Worm (Caenorhabditis elegans) whole organism, L4 larva: ENCODE results near the gene ccr-4.

Experiments used
- D1046.2 ChIP-seq: fragments of 200-800 bp; sonication (Bioruptor generic); IDR thresholded peaks from 2 replicates; pipeline ENCODE4 v1.3.6; 2022; ENCODE audit warnings: missing genetic modification characterization, missing compliant biosample characterization
- F10B5.3 ChIP-seq: sonication (generic microtip); optimal IDR thresholded peaks from 2 replicates; lab custom pipeline; 2016; ENCODE audit warnings: mild to moderate bottlenecking, missing genetic modification characterization, missing compliant biosample characterization
- T20F7.1 ChIP-seq: fragments of 200-800 bp; sonication (Bioruptor generic); optimal IDR thresholded peaks from 2 replicates; lab custom pipeline; 2018; ENCODE audit warnings: mild to moderate bottlenecking, missing genetic modification characterization, missing compliant biosample characterization
- T26A8.4 ChIP-seq: fragments of 200-800 bp; sonication (Bioruptor generic); IDR thresholded peaks from 2 replicates; pipeline ENCODE4 v1.3.6; 2022; ENCODE audit warnings: missing genetic modification characterization, missing compliant biosample characterization
- Y75B8A.6 ChIP-seq: fragments of 200-800 bp; sonication (Bioruptor generic); IDR thresholded peaks from 2 replicates; pipeline ENCODE4 v1.3.6; 2022; ENCODE audit warnings: missing genetic modification reagents, missing genetic modification characterization, missing compliant biosample characterization
- ZK546.5 ChIP-seq, 2 experiments: sonication (generic microtip); optimal IDR thresholded peaks; 2 replicates each; lab custom pipeline; 2017; ENCODE audit warnings: missing biosample characterization in 2 of 2, missing genetic modification characterization in 2 of 2
- aha-1 ChIP-seq: fragments of 150-350 bp; peaks from one replicate; lab custom pipeline; 2014; ENCODE audit warnings: missing biosample characterization, missing genetic modification characterization
- ceh-32 ChIP-seq: sonication (generic microtip); optimal IDR thresholded peaks from 2 replicates; lab custom pipeline; 2016; ENCODE audit warnings: mild to moderate bottlenecking, missing genetic modification characterization, missing compliant biosample characterization; ENCODE audit not compliant: poor library complexity
- ceh-44 ChIP-seq: fragments of 200-800 bp; sonication (Bioruptor generic); IDR thresholded peaks from 2 replicates; pipeline ENCODE4 v1.3.6; 2022; ENCODE audit warnings: missing genetic modification reagents, missing genetic modification characterization, missing compliant biosample characterization
- cey-2 ChIP-seq: sonication (generic microtip); optimal IDR thresholded peaks from 3 replicates; lab custom pipeline; 2017; ENCODE audit warnings: missing genetic modification characterization, mild to moderate bottlenecking, missing compliant biosample characterization, antibody characterized with exemption, borderline replicate concordance; ENCODE audit not compliant: insufficient read depth
- daf-12 ChIP-seq: fragments of 150-350 bp; optimal IDR thresholded peaks from 2 replicates; lab custom pipeline; 2014; ENCODE audit warnings: missing biosample characterization, missing genetic modification reagents, missing genetic modification characterization
- daf-19 ChIP-seq: fragments of 200-800 bp; sonication (Bioruptor generic); conservative IDR thresholded peaks from 2 replicates; pipeline ENCODE4 v1.3.6; 2022; ENCODE audit warnings: missing genetic modification characterization, missing compliant biosample characterization
- daf-8 ChIP-seq: fragments of 200-800 bp; sonication (Bioruptor generic); IDR thresholded peaks from 2 replicates; pipeline ENCODE4 v1.3.6; 2022; ENCODE audit warnings: missing genetic modification characterization, missing compliant biosample characterization
- dmd-6 ChIP-seq: fragments of 200-800 bp; sonication (Bioruptor generic); IDR thresholded peaks from 2 replicates; pipeline ENCODE4 v1.3.6; 2022; ENCODE audit warnings: missing genetic modification reagents, missing genetic modification characterization, missing compliant biosample characterization
- dmd-9 ChIP-seq: fragments of 200-800 bp; sonication (Bioruptor generic); IDR thresholded peaks from 2 replicates; pipeline ENCODE4 v1.3.6; 2022; ENCODE audit warnings: missing genetic modification reagents, missing genetic modification characterization, missing compliant biosample characterization
- duxl-1 ChIP-seq: sonication (generic microtip); optimal IDR thresholded peaks from 2 replicates; lab custom pipeline; 2016; ENCODE audit warnings: mild to moderate bottlenecking, missing genetic modification characterization, moderate library complexity, missing compliant biosample characterization; ENCODE audit not compliant: poor library complexity
- dve-1 ChIP-seq: sonication (generic microtip); optimal IDR thresholded peaks from 2 replicates; lab custom pipeline; 2017; ENCODE audit warnings: antibody characterized with exemption, mild to moderate bottlenecking, missing genetic modification characterization, missing compliant biosample characterization; ENCODE audit not compliant: insufficient read depth
- egl-43 ChIP-seq: fragments of 200-800 bp; sonication (Bioruptor generic); IDR thresholded peaks from 2 replicates; pipeline ENCODE4 v1.3.6; 2022; ENCODE audit warnings: missing genetic modification reagents, missing genetic modification characterization, missing compliant biosample characterization
- gei-8 ChIP-seq: fragments of 200-800 bp; sonication (Bioruptor generic); optimal IDR thresholded peaks from 2 replicates; lab custom pipeline; 2018; ENCODE audit warnings: mild to moderate bottlenecking, missing genetic modification characterization, missing compliant biosample characterization
- hif-1 ChIP-seq, 2 experiments: sonication (generic microtip); optimal IDR thresholded peaks; 2 replicates each; lab custom pipeline; 2016 to 2017; ENCODE audit warnings: missing compliant biosample characterization in 2 of 2, missing genetic modification characterization in 2 of 2, missing genetic modification reagents in 2 of 2, missing genotype in 2 of 2, mild to moderate bottlenecking in 1 of 2
- hlh-11 ChIP-seq: fragments of 200-800 bp; sonication (Bioruptor generic); optimal IDR thresholded peaks from 2 replicates; lab custom pipeline; 2018; ENCODE audit warnings: mild to moderate bottlenecking, missing genetic modification characterization, missing compliant biosample characterization
- lin-15B ChIP-seq: fragments of 150-350 bp; sonication (generic microtip); optimal IDR thresholded peaks from 3 replicates; lab custom pipeline; 2014; ENCODE audit warnings: missing biosample characterization, missing genetic modification characterization
- lin-29 ChIP-seq: fragments of 200-800 bp; sonication (Bioruptor generic); IDR thresholded peaks from 2 replicates; pipeline ENCODE4 v1.3.6; 2022; ENCODE audit warnings: missing genetic modification reagents, missing genetic modification characterization, missing compliant biosample characterization
- lin-39 ChIP-seq: fragments of 150-350 bp; optimal IDR thresholded peaks from 2 replicates; lab custom pipeline; 2014; ENCODE audit warnings: missing biosample characterization, missing genetic modification reagents, missing genetic modification characterization
- lir-3 ChIP-seq: sonication (generic microtip); optimal IDR thresholded peaks from 2 replicates; lab custom pipeline; 2016; ENCODE audit warnings: mild to moderate bottlenecking, missing genetic modification characterization, missing compliant biosample characterization
- madf-9 ChIP-seq: fragments of 200-800 bp; sonication (Bioruptor generic); conservative IDR thresholded peaks from 2 replicates; pipeline ENCODE4 v1.3.6; 2022; ENCODE audit warnings: missing genetic modification reagents, missing genetic modification characterization, missing compliant biosample characterization
- mdt-29 ChIP-seq: fragments of 200-800 bp; sonication (Bioruptor generic); IDR thresholded peaks from 2 replicates; pipeline ENCODE4 v1.3.6; 2022; ENCODE audit warnings: missing genetic modification reagents, missing genetic modification characterization, missing compliant biosample characterization
- mep-1 ChIP-seq: fragments of 150-350 bp; sonication (generic microtip); optimal IDR thresholded peaks from 3 replicates; lab custom pipeline; 2014; ENCODE audit warnings: missing biosample characterization, missing genetic modification characterization
- nhr-11 ChIP-seq: fragments of 150-350 bp; optimal IDR thresholded peaks from 2 replicates; lab custom pipeline; 2014; ENCODE audit warnings: missing biosample characterization, missing genetic modification characterization
- nhr-28 ChIP-seq: fragments of 150-350 bp; optimal IDR thresholded peaks from 2 replicates; lab custom pipeline; 2014; ENCODE audit warnings: missing biosample characterization, missing genetic modification characterization
- nhr-48 ChIP-seq: sonication (generic microtip); optimal IDR thresholded peaks from 2 replicates; lab custom pipeline; 2016; ENCODE audit warnings: mild to moderate bottlenecking, missing genetic modification characterization, missing compliant biosample characterization
- nhr-76 ChIP-seq: fragments of 150-350 bp; optimal IDR thresholded peaks from 2 replicates; lab custom pipeline; 2014; ENCODE audit warnings: missing biosample characterization, missing genetic modification characterization
- nhr-77 ChIP-seq: fragments of 150-350 bp; optimal IDR thresholded peaks from 2 replicates; lab custom pipeline; 2014; ENCODE audit warnings: missing biosample characterization, missing genetic modification characterization
- pha-4 ChIP-seq, 2 experiments: fragments of 150-350 bp in 1 of 2; fragments of 200-800 bp in 1 of 2; sonication (Bioruptor generic) in 1 of 2; IDR thresholded peaks in 1 of 2; optimal IDR thresholded peaks in 1 of 2; 2 replicates each; pipeline versions ENCODE4 v1.3.6 to Lab custom; 2014 to 2022; ENCODE audit warnings: missing genetic modification characterization in 2 of 2, missing genetic modification reagents in 2 of 2, missing biosample characterization in 1 of 2, missing compliant biosample characterization in 1 of 2
- php-3 ChIP-seq: fragments of 200-800 bp; sonication (Bioruptor generic); IDR thresholded peaks from 2 replicates; pipeline ENCODE4 v1.3.6; 2022; ENCODE audit warnings: missing genetic modification reagents, missing genetic modification characterization, missing compliant biosample characterization
- set-16 ChIP-seq: fragments of 200-800 bp; sonication (Bioruptor generic); IDR thresholded peaks from 2 replicates; pipeline ENCODE4 v1.3.6; 2022; ENCODE audit warnings: missing genetic modification reagents, missing genetic modification characterization, missing compliant biosample characterization
- snpc-1.2 ChIP-seq: fragments of 200-800 bp; sonication (Bioruptor generic); IDR thresholded peaks from 2 replicates; pipeline ENCODE4 v1.3.6; 2022; ENCODE audit warnings: missing genetic modification reagents, missing genetic modification characterization, missing compliant biosample characterization
- tag-97 ChIP-seq: fragments of 200-800 bp; sonication (Bioruptor generic); IDR thresholded peaks from 2 replicates; pipeline ENCODE4 v1.3.6; 2022; ENCODE audit warnings: missing genetic modification characterization, missing compliant biosample characterization
- unc-130 ChIP-seq: sonication (generic microtip); optimal IDR thresholded peaks from 2 replicates; lab custom pipeline; 2016; ENCODE audit warnings: missing genetic modification reagents, missing genetic modification characterization, missing compliant biosample characterization
- unc-39 ChIP-seq: sonication (generic microtip); optimal IDR thresholded peaks from 2 replicates; lab custom pipeline; 2017; ENCODE audit warnings: missing biosample characterization, missing genetic modification characterization
- unc-62 ChIP-seq, 3 experiments: fragments of 150-350 bp in 1 of 3; sonication (generic microtip); optimal IDR thresholded peaks in 2 of 3; peaks in 1 of 3; 1 replicate in 1 of 3; 2 replicates in 2 of 3; lab custom pipeline; 2014 to 2017; ENCODE audit warnings: missing biosample characterization in 3 of 3, missing genetic modification characterization in 3 of 3, missing genetic modification reagents in 3 of 3, missing genotype in 1 of 3
- zfp-2 ChIP-seq: sonication (generic microtip); optimal IDR thresholded peaks from 2 replicates; lab custom pipeline; 2016; ENCODE audit warnings: mild to moderate bottlenecking, missing genetic modification characterization, missing compliant biosample characterization
- zip-11 ChIP-seq: fragments of 200-800 bp; sonication (Bioruptor generic); IDR thresholded peaks from 2 replicates; pipeline ENCODE4 v1.3.6; 2022; ENCODE audit warnings: missing genetic modification characterization, missing compliant biosample characterization
- zip-2 ChIP-seq: fragments of 150-350 bp; optimal IDR thresholded peaks from 2 replicates; lab custom pipeline; 2014; ENCODE audit warnings: missing biosample characterization, missing genetic modification characterization
- ztf-11 ChIP-seq: fragments of 150-350 bp; optimal IDR thresholded peaks from 2 replicates; lab custom pipeline; 2014; ENCODE audit warnings: missing biosample characterization, missing genetic modification characterization
- ztf-7 ChIP-seq: fragments of 150-350 bp; optimal IDR thresholded peaks from 2 replicates; lab custom pipeline; 2014; ENCODE audit warnings: missing biosample characterization, missing genetic modification characterization

The ccr-4 gene

DNA sequence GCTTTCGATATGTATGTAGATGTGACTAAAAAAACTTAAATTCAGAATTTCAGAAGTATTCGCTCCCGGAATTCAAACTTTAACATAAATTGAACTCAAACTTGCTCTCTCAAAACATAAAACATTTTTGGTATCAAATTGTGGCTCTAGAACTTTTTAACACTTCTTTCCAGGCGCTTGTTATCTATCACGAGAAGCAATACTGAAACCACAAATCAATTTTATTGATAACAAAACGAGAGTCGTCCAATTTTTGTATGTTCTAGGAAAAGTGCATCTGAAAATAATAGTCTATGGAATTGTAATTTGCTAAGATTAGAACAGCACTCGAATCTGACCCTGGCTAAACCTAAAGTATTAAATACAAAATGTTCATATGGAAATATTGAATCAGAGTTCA is 17.6 kb downstream of the ccr-4 start (continued):
- no peak for TF ChIP-seq Y75B8A.6 (GFP tag; lab: Robert Waterston, UW)
- TF ChIP-seq zfp-2 (tag; lab: Kevin White, UChicago), result no peak
- peak; percentile 50 for TF ChIP-seq dve-1 (tag; lab: Kevin White, UChicago)
- TF ChIP-seq tag-97 (GFP tag; lab: Robert Waterston, UW), result no peak
- no peak for TF ChIP-seq D1046.2 (GFP tag; lab: Robert Waterston, UW)
- TF ChIP-seq ceh-44 (GFP tag; lab: Robert Waterston, UW), result no peak
- no peak for TF ChIP-seq lin-39 (tag; lab: Kevin White, UChicago)
- TF ChIP-seq lin-29 (GFP tag; lab: Robert Waterston, UW), result no peak
- peak; percentile 43 for TF ChIP-seq hlh-11 (tag; lab: Kevin White, UChicago)
- no peak for TF ChIP-seq F10B5.3 (tag; lab: Kevin White, UChicago)
- TF ChIP-seq mdt-29 (GFP tag; lab: Robert Waterston, UW), result no peak
- no peak for TF ChIP-seq egl-43
- peak; percentile 28 for TF ChIP-seq nhr-28 (tag; lab: Kevin White, UChicago)
- no peak for TF ChIP-seq lin-15B (tag; lab: Kevin White, UChicago)
- TF ChIP-seq hif-1 (tag; optimal IDR thresholded peaks at IDR 0.05; lab: Kevin White, UChicago), result no peak
- no peak for TF ChIP-seq ztf-7 (tag; lab: Kevin White, UChicago)
- TF ChIP-seq dmd-9 (GFP tag; lab: Robert Waterston, UW), result no peak
- TF ChIP-seq php-3 (GFP tag; lab: Robert Waterston, UW), result peak; percentile 52; the same call in 1 of the 2 replicates
- no peak for TF ChIP-seq lir-3 (tag; lab: Kevin White, UChicago)
- no peak for TF ChIP-seq nhr-76 (tag; lab: Kevin White, UChicago)
- TF ChIP-seq nhr-48 (tag; lab: Kevin White, UChicago), result no peak
- TF ChIP-seq daf-12, result no peak
- no peak for TF ChIP-seq T26A8.4 (GFP tag; lab: Robert Waterston, UW)
- no peak for TF ChIP-seq snpc-1.2 (GFP tag; lab: Robert Waterston, UW)
- TF ChIP-seq mep-1 (tag; lab: Kevin White, UChicago), result no peak
- TF ChIP-seq T20F7.1 (GFP tag; lab: Kevin White, UChicago), result no peak
- no peak for TF ChIP-seq nhr-11
- no peak for TF ChIP-seq set-16 (GFP tag; lab: Robert Waterston, UW)
- TF ChIP-seq madf-9 (GFP tag; lab: Robert Waterston, UW), result no peak
- TF ChIP-seq dmd-6 (GFP tag; lab: Robert Waterston, UW), result peak; percentile 58
- no peak for TF ChIP-seq daf-19
- TF ChIP-seq pha-4 (GFP tag; IDR thresholded peaks at IDR 0.05; lab: Robert Waterston, UW), result no peak
- TF ChIP-seq pha-4 (tag; optimal IDR thresholded peaks at IDR 0.05; lab: Kevin White, UChicago), result no peak
- TF ChIP-seq ztf-11 (tag; lab: Kevin White, UChicago), result no peak
- TF ChIP-seq ceh-32, result no peak
- no peak for TF ChIP-seq unc-39 (tag; lab: Kevin White, UChicago)
- TF ChIP-seq daf-8, result no peak
- TF ChIP-seq, all 104 proteins: peak for 8

DNA sequence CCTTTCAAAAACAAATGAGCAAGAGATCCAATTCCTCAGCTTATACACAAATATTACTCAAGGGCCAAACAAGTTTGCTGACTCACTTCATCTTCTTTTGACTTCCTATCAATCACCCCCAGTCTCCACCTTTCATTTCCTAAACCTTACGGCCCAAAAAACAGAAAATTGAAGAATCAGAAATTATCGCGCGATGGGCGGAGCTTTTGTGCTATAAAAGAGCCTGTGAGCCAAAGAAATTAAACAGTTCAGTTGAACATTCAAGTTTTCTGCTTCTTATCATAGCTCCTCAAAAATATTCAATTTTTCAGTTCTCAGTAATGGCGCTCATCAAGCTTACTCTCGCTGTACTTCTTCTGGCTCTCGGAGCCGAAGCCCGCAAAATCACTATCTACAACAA is 18.4 kb downstream of the ccr-4 start, which contains the start of gene thn-1:
Gene thn-1, plus strand, starts transcription at position 301 of the 400 bp plus-strand sequence.
- TF ChIP-seq hif-1 (tag; optimal IDR thresholded peaks at IDR 0.05; lab: Kevin White, UChicago) (no peak), nhr-11 (no peak), zip-2 (tag; lab: Kevin White, UChicago) (no peak), unc-130 (GFP tag; lab: Kevin White, UChicago) (no peak), ZK546.5 (tag; optimal IDR thresholded peaks at IDR 0.05; lab: Kevin White, UChicago) (no peak), cey-2 (tag; lab: Kevin White, UChicago) (no peak), zip-11 (GFP tag; lab: Robert Waterston, UW) (no peak), T26A8.4 (GFP tag; lab: Robert Waterston, UW) (no peak), ztf-11 (tag; lab: Kevin White, UChicago) (no peak), unc-62 (GFP tag; optimal IDR thresholded peaks at IDR 0.05 in 1 of 2; lab: Kevin White, UChicago) (no peak), unc-62 (tag; optimal IDR thresholded peaks at IDR 0.05; lab: Kevin White, UChicago) (no peak), D1046.2 (GFP tag; lab: Robert Waterston, UW) (no peak), lin-15B (tag; lab: Kevin White, UChicago) (no peak), gei-8 (GFP tag; lab: Kevin White, UChicago) (no peak), nhr-48 (tag; lab: Kevin White, UChicago) (no peak), nhr-77 (tag; lab: Kevin White, UChicago) (no peak), aha-1 (tag; lab: Kevin White, UChicago) (no peak), dve-1 (tag; lab: Kevin White, UChicago) (no peak), duxl-1 (no peak)
